Worm (Caenorhabditis elegans) whole organism, mixed stage, embryonic: Measurements from ENCODE around the gene str-177.

ENCODE experiments used
- blmp-1 ChIP-seq: fragments of 150-350 bp; optimal IDR thresholded peaks from 2 replicates; lab custom pipeline; 2014; ENCODE audit warnings: missing biosample characterization, missing genetic modification characterization
- cnd-1 ChIP-seq: fragments of 200-800 bp; sonication (Bioruptor generic); optimal IDR thresholded peaks from 2 replicates; lab custom pipeline; 2018; ENCODE audit warnings: mild to moderate bottlenecking, missing genetic modification characterization, missing compliant biosample characterization
- elt-1 ChIP-seq: sonication (generic microtip); optimal IDR thresholded peaks from 2 replicates; lab custom pipeline; 2017; ENCODE audit warnings: missing genetic modification characterization, mild to moderate bottlenecking, missing compliant biosample characterization, antibody characterized with exemption, moderate library complexity, borderline replicate concordance; ENCODE audit not compliant: insufficient read depth
- elt-3 ChIP-seq: fragments of 150-350 bp; optimal IDR thresholded peaks from 2 replicates; lab custom pipeline; 2014; ENCODE audit warnings: missing biosample characterization, missing genetic modification characterization
- unc-39 ChIP-seq: fragments of 150-350 bp; optimal IDR thresholded peaks from 2 replicates; lab custom pipeline; 2014; ENCODE audit warnings: missing biosample characterization, missing genetic modification characterization
- ztf-11 ChIP-seq: fragments of 150-350 bp; optimal IDR thresholded peaks from 2 replicates; lab custom pipeline; 2014; ENCODE audit warnings: missing biosample characterization, missing genetic modification characterization

DNA sequence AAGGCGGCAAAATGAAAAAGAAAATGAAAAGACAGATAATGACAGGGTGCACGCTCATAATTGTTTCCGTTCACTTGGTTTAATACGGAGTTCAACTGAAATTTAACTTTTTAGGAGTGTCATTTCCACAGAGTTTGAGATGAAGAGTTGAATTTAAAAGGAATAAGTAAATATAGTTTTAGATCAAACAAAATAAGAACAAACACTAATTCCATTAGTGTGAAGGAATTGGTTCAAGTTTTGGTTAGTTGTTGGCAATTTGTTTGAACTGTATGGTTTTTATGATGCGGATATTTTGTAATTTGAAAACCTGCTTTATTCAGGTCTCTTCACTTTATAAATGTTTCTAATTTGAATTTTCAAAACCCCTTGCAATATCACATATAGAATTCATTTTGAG is 42.1 kb downstream of the str-177 start, which contains the start of gene B0222.15:
- TF ChIP-seq ztf-11 (tag; lab: Kevin White, UChicago) (no peak), elt-3 (tag; lab: Kevin White, UChicago) (no peak), unc-39 (no peak), cnd-1 (no peak), elt-1 (tag; lab: Kevin White, UChicago) (no peak), blmp-1 (tag; lab: Kevin White, UChicago) (no peak)
